Fruit fly (Drosophila melanogaster): Measurements from ENCODE around the gene CG46468.

The CG46468 gene

dm6 chr2L:9542578-9542977, 22.7 kb downstream of the CG46468 start, which contains the start of gene Cpr30B:
Cpr30B (plus strand) TSS chr2L:9542878.
- no peak for TF ChIP-seq gl (tag; optimal IDR thresholded peaks at IDR 0.05)
- no peak for TF ChIP-seq D1 (tag; optimal IDR thresholded peaks at IDR 0.05)
- no peak for TF ChIP-seq Ets98B (GFP tag; IDR thresholded peaks at IDR 0.05)
- no peak for TF ChIP-seq rn (GFP tag; IDR thresholded peaks at IDR 0.05)
- TF ChIP-seq CG17806 (tag; optimal IDR thresholded peaks at IDR 0.05), result no peak
- no peak for TF ChIP-seq fd96Ca (GFP tag; IDR thresholded peaks at IDR 0.05)
- TF ChIP-seq CG12605 (GFP tag; IDR thresholded peaks at IDR 0.05), result no peak
- TF ChIP-seq CG13204 (GFP tag; optimal IDR thresholded peaks at IDR 0.05), result no peak
- TF ChIP-seq CG9948 (tag; optimal IDR thresholded peaks at IDR 0.05), result no peak
- no peak for TF ChIP-seq Pif1B (GFP tag; optimal IDR thresholded peaks at IDR 0.05)
- TF ChIP-seq CG32121 (GFP tag; IDR thresholded peaks at IDR 0.05), result no peak

- TF ChIP-seq D1 (tag; optimal IDR thresholded peaks at IDR 0.05) (peak; percentile 86), Pif1B (GFP tag; optimal IDR thresholded peaks at IDR 0.05) (no peak)
These were observed 25.2 kb downstream of the CG46468 start, which contains the start of gene CG17855 for dm6 chr2L:9539988-9540573. CG17855 (plus strand) TSS chr2L:9540523.

- TF ChIP-seq Ets98B (GFP tag; IDR thresholded peaks at IDR 0.05) (no peak), fd96Ca (GFP tag; IDR thresholded peaks at IDR 0.05) (0 out of 3 replicates have a peak, but pooled peaks have one; percentile 27), CG8301 (tag; optimal IDR thresholded peaks at IDR 0.05) (peak; percentile 6), CG14655 (GFP tag; optimal IDR thresholded peaks at IDR 0.05) (peak; percentile 34), CG17806 (tag; optimal IDR thresholded peaks at IDR 0.05) (no peak)
These were observed 35.3 kb downstream of the CG46468 start for dm6 chr2L:9529858-9530378.

dm6 chr2L:9528215-9528614, 37.0 kb downstream of the CG46468 start, which contains the start of gene CG31883:
CG31883 (plus strand) TSS chr2L:9528515.
- TF ChIP-seq fd96Ca (GFP tag; IDR thresholded peaks at IDR 0.05) (no peak), gl (tag; optimal IDR thresholded peaks at IDR 0.05) (no peak), CG17806 (tag; optimal IDR thresholded peaks at IDR 0.05) (no peak), CG34367 (tag; optimal IDR thresholded peaks at IDR 0.05) (no peak), Ets98B (GFP tag; IDR thresholded peaks at IDR 0.05) (no peak), rn (GFP tag; IDR thresholded peaks at IDR 0.05) (no peak), CG13204 (GFP tag; optimal IDR thresholded peaks at IDR 0.05) (no peak), EcR (GFP tag; optimal IDR thresholded peaks at IDR 0.05) (no peak), Pif1B (GFP tag; optimal IDR thresholded peaks at IDR 0.05) (no peak), CG9948 (tag; optimal IDR thresholded peaks at IDR 0.05) (no peak), CG8159 (tag; optimal IDR thresholded peaks at IDR 0.05) (no peak), CG15710 (tag; optimal IDR thresholded peaks at IDR 0.05) (no peak), Snoo (tag; optimal IDR thresholded peaks at IDR 0.05) (no peak), Pif1A (GFP tag; optimal IDR thresholded peaks at IDR 0.05) (no peak), D1 (tag; optimal IDR thresholded peaks at IDR 0.05) (no peak), CG32121 (GFP tag; IDR thresholded peaks at IDR 0.05) (no peak)

dm6 chr2L:9526518-9526917, 38.7 kb downstream of the CG46468 start:
- TF ChIP-seq Ets98B (GFP tag; IDR thresholded peaks at IDR 0.05), result no peak
- no peak for TF ChIP-seq Pif1B (GFP tag; optimal IDR thresholded peaks at IDR 0.05)
- no peak for TF ChIP-seq EcR (GFP tag; optimal IDR thresholded peaks at IDR 0.05)
- no peak for TF ChIP-seq gl (tag; optimal IDR thresholded peaks at IDR 0.05)
- no peak for TF ChIP-seq CG10348 (GFP tag; IDR thresholded peaks at IDR 0.05)
- TF ChIP-seq fd96Ca (GFP tag; IDR thresholded peaks at IDR 0.05), result no peak
- no peak for TF ChIP-seq rn (GFP tag; IDR thresholded peaks at IDR 0.05)
- no peak for TF ChIP-seq CG15710 (tag; optimal IDR thresholded peaks at IDR 0.05)
- no peak for TF ChIP-seq CG8159 (tag; optimal IDR thresholded peaks at IDR 0.05)
- no peak for TF ChIP-seq CG17806 (tag; optimal IDR thresholded peaks at IDR 0.05)

dm6 chr2L:9525719-9526118, 39.5 kb downstream of the CG46468 start:
- peak; percentile 50 for TF ChIP-seq CG32121 (GFP tag; IDR thresholded peaks at IDR 0.05)
- peak; percentile 32 for TF ChIP-seq CG15710 (tag; optimal IDR thresholded peaks at IDR 0.05)
- peak; percentile 8 for TF ChIP-seq EcR (GFP tag; optimal IDR thresholded peaks at IDR 0.05)
- TF ChIP-seq Snoo (tag; optimal IDR thresholded peaks at IDR 0.05), result no peak
- TF ChIP-seq CG8301 (tag; optimal IDR thresholded peaks at IDR 0.05), result no peak
- TF ChIP-seq CG10348 (GFP tag; IDR thresholded peaks at IDR 0.05), result no peak
- TF ChIP-seq CG4496 (GFP tag; IDR thresholded peaks at IDR 0.05), result peak; percentile 80
- TF ChIP-seq rn (GFP tag; IDR thresholded peaks at IDR 0.05), result no peak
- peak; percentile 17 for TF ChIP-seq CG17806 (tag; optimal IDR thresholded peaks at IDR 0.05)
- peak; percentile 52 for TF ChIP-seq Ets98B (GFP tag; IDR thresholded peaks at IDR 0.05)
- peak; percentile 42 for TF ChIP-seq CG13204 (GFP tag; optimal IDR thresholded peaks at IDR 0.05)
- TF ChIP-seq CG12605 (GFP tag; IDR thresholded peaks at IDR 0.05), result peak; percentile 57
- peak; percentile 54 for TF ChIP-seq Pif1B (GFP tag; optimal IDR thresholded peaks at IDR 0.05)
- TF ChIP-seq gl (tag; optimal IDR thresholded peaks at IDR 0.05), result peak; percentile 72
- peak; percentile 43 for TF ChIP-seq CG14655 (GFP tag; optimal IDR thresholded peaks at IDR 0.05)
- no peak for TF ChIP-seq D1 (tag; optimal IDR thresholded peaks at IDR 0.05)
- peak; percentile 33 for TF ChIP-seq CG34367 (tag; optimal IDR thresholded peaks at IDR 0.05)
- TF ChIP-seq CG9948 (tag; optimal IDR thresholded peaks at IDR 0.05), result no peak
- peak; percentile 40 for TF ChIP-seq Pif1A (GFP tag; optimal IDR thresholded peaks at IDR 0.05)
- peak; percentile 27 for TF ChIP-seq CG8159 (tag; optimal IDR thresholded peaks at IDR 0.05)
- no peak for TF ChIP-seq fd96Ca (GFP tag; IDR thresholded peaks at IDR 0.05)

All from whole organism, pupa.